Worm (Caenorhabditis elegans): ENCODE results near the gene ebax-1.

ebax-1 gene

DNA sequence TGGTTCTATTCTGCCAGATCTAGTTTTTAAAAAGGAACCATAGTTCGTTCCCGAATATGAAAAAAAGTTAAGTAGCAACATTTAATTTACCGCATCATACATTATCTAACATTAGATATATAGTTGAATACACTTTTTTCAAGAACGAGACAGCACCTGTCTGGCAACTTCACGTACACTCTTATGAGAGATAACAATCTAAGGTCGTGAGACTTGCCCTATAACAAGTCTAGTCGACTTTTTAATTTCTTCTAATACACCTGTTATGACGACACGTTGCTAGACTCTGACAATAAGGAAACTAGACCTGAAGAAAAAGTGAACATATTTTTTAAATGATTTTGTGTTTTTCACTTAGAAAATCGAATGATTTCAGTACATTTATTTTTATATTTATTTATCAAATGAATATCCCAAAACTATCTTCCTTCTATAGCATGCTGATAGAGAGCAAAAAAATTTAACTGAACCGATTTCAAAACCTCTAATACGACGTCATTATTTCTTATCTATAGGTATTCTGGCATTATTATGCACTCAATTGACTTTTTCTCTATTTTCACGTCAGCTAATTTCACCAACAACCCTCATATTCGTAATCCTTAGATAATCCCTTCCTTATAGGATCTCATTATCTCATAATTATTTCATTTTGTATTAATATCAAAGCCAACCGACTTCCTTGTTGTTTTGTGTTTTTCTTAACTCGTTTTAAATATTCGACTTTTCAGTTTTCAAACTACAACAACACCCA lies 33.7 kb upstream of the ebax-1 start:
- TF ChIP-seq nhr-2 (tag; optimal IDR thresholded peaks at IDR 0.05) (no peak), flh-1 (GFP tag; optimal IDR thresholded peaks at IDR 0.05) (no peak), cnd-1 (tag; optimal IDR thresholded peaks at IDR 0.05) (no peak), elt-1 (tag; optimal IDR thresholded peaks at IDR 0.05; ENCODE audit: borderline replicate concordance, insufficient read depth) (peak; percentile 72), pha-4 (tag; optimal IDR thresholded peaks at IDR 0.05) (no peak)

DNA sequence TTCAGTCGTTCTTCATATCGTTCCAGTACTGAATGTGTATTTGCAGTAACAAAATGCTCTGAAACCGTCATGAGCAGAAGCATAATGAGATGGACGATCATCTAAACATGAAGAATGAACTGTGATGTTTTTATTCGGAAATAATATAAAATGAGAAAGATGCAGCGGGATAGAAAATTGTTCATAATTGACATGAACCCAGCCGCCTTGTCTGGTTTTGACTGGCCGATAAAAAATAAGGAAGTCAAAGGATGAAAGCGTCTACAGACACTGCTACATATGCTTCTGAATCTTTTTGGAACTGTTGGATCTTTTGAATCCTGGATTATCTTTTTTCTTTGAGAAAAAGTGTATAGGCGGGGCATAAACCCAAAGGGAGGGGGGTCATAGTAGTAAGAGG lies 27.2 kb upstream of the ebax-1 start, which contains the start of gene F01G10.9:
Gene F01G10.9, minus strand, starts transcription at position 101 of the 400 bp plus-strand sequence.
- no peak for TF ChIP-seq tbx-8 (GFP tag; optimal IDR thresholded peaks at IDR 0.05)
- no peak for TF ChIP-seq unc-62 (GFP tag; optimal IDR thresholded peaks at IDR 0.05)
- no peak for TF ChIP-seq elt-1 (tag; optimal IDR thresholded peaks at IDR 0.05; ENCODE audit: borderline replicate concordance, insufficient read depth)
- TF ChIP-seq blmp-1 (tag; optimal IDR thresholded peaks at IDR 0.05): no peak
- TF ChIP-seq ceh-83 (GFP tag; optimal IDR thresholded peaks at IDR 0.05): no peak
- no peak for TF ChIP-seq nhr-76 (tag; optimal IDR thresholded peaks at IDR 0.05)
- no peak for TF ChIP-seq lsy-2 (tag; optimal IDR thresholded peaks at IDR 0.05)
- no peak for TF ChIP-seq sem-2 (GFP tag; optimal IDR thresholded peaks at IDR 0.05)
- no peak for TF ChIP-seq M03D4.4 (tag; optimal IDR thresholded peaks at IDR 0.05)
- no peak for TF ChIP-seq mab-5 (tag; optimal IDR thresholded peaks at IDR 0.05)
- TF ChIP-seq nhr-237 (tag; optimal IDR thresholded peaks at IDR 0.05): no peak
- TF ChIP-seq mls-2 (tag; optimal IDR thresholded peaks at IDR 0.05): no peak
- TF ChIP-seq nhr-2 (tag; optimal IDR thresholded peaks at IDR 0.05): no peak
- no peak for TF ChIP-seq unc-39 (tag; optimal IDR thresholded peaks at IDR 0.05)
- no peak for TF ChIP-seq ceh-43 (GFP tag; optimal IDR thresholded peaks at IDR 0.05)
- no peak for TF ChIP-seq flh-1 (GFP tag; optimal IDR thresholded peaks at IDR 0.05)

DNA sequence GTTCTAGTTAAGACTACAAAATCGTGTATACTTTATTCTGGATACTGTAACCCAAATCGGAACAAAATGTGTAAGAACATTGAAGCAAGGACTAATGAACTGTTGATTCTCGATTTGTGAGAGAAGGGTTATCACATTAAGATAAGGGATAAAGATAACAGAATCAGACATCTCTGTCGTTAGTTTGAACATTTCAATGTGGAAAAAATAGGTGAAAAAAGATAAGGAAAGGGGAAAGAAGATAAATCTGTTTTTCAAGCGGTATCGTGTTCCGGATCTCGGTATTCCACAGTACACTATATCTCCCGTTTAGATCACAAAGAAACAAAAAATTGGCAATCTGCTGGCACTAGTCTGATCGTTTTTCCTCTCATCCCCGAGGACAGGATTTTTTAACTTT lies 25.7 kb upstream of the ebax-1 start:
- TF ChIP-seq ham-2 (GFP tag; optimal IDR thresholded peaks at IDR 0.05) (no peak), elt-3 (tag; optimal IDR thresholded peaks at IDR 0.05) (peak; percentile 63), elt-1 (tag; optimal IDR thresholded peaks at IDR 0.05; ENCODE audit: borderline replicate concordance, insufficient read depth) (peak; percentile 99)

DNA sequence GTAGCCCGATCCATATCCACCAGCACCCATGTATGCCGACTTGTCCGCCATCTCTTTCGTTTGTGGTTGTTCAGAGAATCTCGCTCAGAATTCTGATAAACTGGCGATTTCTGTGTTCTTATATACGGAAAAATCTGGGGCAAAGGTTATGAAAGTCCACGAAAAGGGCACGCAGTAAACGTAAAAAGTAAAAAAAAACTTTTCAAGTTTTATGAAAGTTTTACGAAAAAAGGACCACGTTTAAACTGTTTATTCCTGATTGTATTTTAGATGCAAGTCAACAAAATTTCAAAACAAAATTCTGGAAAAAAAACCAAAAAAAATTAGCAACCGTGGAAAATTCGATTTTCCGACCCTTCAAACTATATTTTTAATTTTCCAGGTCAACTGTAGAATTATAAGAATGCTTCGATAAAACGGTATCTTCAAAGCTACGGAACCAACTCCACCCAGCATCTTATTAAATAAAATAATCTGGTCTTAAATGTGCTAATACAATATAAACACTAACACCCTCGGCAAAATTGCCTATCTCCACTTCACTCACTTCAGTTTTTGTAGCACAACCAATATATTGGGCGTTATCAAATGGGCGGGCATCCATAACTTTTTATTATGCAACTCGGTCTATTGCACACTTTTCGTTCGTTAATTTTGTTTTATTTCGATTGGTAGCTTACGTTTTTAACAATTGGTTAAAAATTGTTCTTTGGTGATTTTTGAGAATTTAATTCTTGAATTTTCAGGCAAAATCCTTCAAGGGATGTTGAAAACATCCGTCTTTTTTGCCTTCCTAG lies 17.4 kb upstream of the ebax-1 start, which contains the start of the genes nspd-7 and Y43C5A.2:
Gene nspd-7, minus strand, starts transcription at position 51 of the 797 bp plus-strand sequence.
Gene Y43C5A.2, plus strand, starts transcription at position 747 of the 797 bp plus-strand sequence.
- no peak for TF ChIP-seq ham-2 (GFP tag; optimal IDR thresholded peaks at IDR 0.05)

DNA sequence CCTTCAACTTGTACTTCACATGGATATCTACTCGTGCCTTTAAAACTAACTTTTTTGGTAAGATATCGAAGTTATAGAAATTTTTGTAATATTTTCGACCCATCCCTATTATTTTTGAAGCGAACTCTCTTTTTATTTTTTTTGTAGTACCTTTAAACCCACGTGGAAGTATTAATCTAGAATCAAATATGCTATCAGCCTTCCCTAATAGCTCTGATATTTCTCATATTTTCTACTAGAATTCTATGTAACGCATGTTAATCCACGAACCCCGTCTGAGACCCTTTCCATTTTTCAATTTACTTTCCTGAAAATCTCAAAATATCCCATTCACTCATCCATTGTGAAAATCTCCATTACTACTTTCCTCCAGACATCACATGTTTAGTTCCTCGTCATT lies 13.4 kb upstream of the ebax-1 start:
- TF ChIP-seq elt-3 (tag; optimal IDR thresholded peaks at IDR 0.05) (no peak), sem-2 (GFP tag; optimal IDR thresholded peaks at IDR 0.05) (no peak), hlh-1 (tag; optimal IDR thresholded peaks at IDR 0.05) (no peak), tbx-8 (GFP tag; optimal IDR thresholded peaks at IDR 0.05) (no peak), nhr-237 (tag; optimal IDR thresholded peaks at IDR 0.05) (no peak), unc-62 (GFP tag; optimal IDR thresholded peaks at IDR 0.05) (no peak), mls-2 (tag; optimal IDR thresholded peaks at IDR 0.05) (no peak), ham-2 (GFP tag; optimal IDR thresholded peaks at IDR 0.05) (no peak), unc-39 (tag; optimal IDR thresholded peaks at IDR 0.05) (no peak), ceh-83 (GFP tag; optimal IDR thresholded peaks at IDR 0.05) (no peak), cnd-1 (tag; optimal IDR thresholded peaks at IDR 0.05) (no peak), nhr-28 (tag; optimal IDR thresholded peaks at IDR 0.05) (no peak), ceh-43 (GFP tag; optimal IDR thresholded peaks at IDR 0.05) (no peak), mep-1 (tag; optimal IDR thresholded peaks at IDR 0.05) (no peak), ceh-39 (tag; optimal IDR thresholded peaks at IDR 0.05) (no peak), M03D4.4 (tag; optimal IDR thresholded peaks at IDR 0.05) (no peak), nhr-2 (tag; optimal IDR thresholded peaks at IDR 0.05) (no peak), bed-3 (GFP tag; optimal IDR thresholded peaks at IDR 0.05) (no peak)

DNA sequence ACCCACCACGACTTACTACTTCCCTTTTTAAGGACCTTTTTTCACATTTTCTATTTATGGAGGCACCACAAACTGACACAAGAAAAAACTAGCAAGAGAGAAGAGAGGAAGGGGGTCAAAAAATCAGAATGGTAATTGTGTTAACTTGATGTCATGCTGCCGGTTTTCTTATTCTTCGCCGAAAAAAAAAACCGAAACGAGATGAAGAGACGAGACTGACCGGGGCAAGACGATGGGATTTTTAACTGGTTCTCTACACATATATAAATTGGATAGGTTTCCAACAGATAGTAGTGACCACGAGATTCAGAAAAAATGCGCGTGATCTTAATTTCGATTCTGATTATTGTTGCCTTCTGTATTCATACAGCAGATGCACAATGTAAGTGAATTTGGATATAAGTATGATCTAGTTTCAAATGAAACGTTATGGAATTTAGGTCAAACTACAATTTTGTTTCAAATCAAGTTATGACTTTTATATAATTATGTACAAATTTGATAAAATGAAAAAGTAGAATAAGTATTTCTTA lies 12.9 kb upstream of the ebax-1 start, which contains the start of gene Y43C5A.3:
Gene Y43C5A.3, plus strand, starts transcription at position 256 of the 533 bp plus-strand sequence.
- TF ChIP-seq cnd-1 (tag; optimal IDR thresholded peaks at IDR 0.05) (no peak), mab-5 (tag; optimal IDR thresholded peaks at IDR 0.05) (no peak), blmp-1 (tag; optimal IDR thresholded peaks at IDR 0.05) (no peak), elt-3 (tag; optimal IDR thresholded peaks at IDR 0.05) (no peak), M03D4.4 (tag; optimal IDR thresholded peaks at IDR 0.05) (no peak), lin-13 (tag; optimal IDR thresholded peaks at IDR 0.05) (no peak), ztf-11 (tag; optimal IDR thresholded peaks at IDR 0.05) (no peak), sptf-1 (tag; optimal IDR thresholded peaks at IDR 0.05) (no peak), ceh-43 (GFP tag; optimal IDR thresholded peaks at IDR 0.05) (no peak), lsy-2 (tag; optimal IDR thresholded peaks at IDR 0.05) (no peak), ceh-83 (GFP tag; optimal IDR thresholded peaks at IDR 0.05) (no peak), nhr-237 (tag; optimal IDR thresholded peaks at IDR 0.05) (no peak), ces-1 (GFP tag; optimal IDR thresholded peaks at IDR 0.05) (no peak), unc-120 (tag; optimal IDR thresholded peaks at IDR 0.05; ENCODE audit: poor library complexity, severe bottlenecking) (no peak), snpc-4 (tag; optimal IDR thresholded peaks at IDR 0.05) (no peak), pha-4 (tag; optimal IDR thresholded peaks at IDR 0.05) (no peak), hlh-1 (tag; optimal IDR thresholded peaks at IDR 0.05) (no peak)

Data from whole organism, mixed stage, embryonic.